Fruit fly (Drosophila melanogaster) whole organism, prepupa: Measurements from ENCODE around the gene CG33230.

ENCODE experiments used
- Blimp-1 ChIP-seq: fragments of 200-800 bp; sonication (Bioruptor generic); optimal IDR thresholded peaks from 3 replicates; lab custom pipeline; 2017; ENCODE audit warnings: missing biosample characterization, missing genetic modification characterization, mild to moderate bottlenecking, moderate library complexity, missing genetic modification reagents
- CG11902 ChIP-seq: fragments of 200-800 bp; sonication (Bioruptor generic); optimal IDR thresholded peaks from 3 replicates; lab custom pipeline; 2016; ENCODE audit warnings: missing biosample characterization, missing genetic modification characterization
- CG16779 ChIP-seq: fragments of 200-800 bp; sonication (Bioruptor generic); optimal IDR thresholded peaks from 3 replicates; lab custom pipeline; 2017; ENCODE audit warnings: missing biosample characterization, mild to moderate bottlenecking, missing genetic modification characterization
- CG3919 ChIP-seq: fragments of 200-800 bp; sonication (Bioruptor generic); optimal IDR thresholded peaks from 3 replicates; lab custom pipeline; 2016; ENCODE audit warnings: missing biosample characterization, missing genetic modification characterization
- CG6276 ChIP-seq: fragments of 200-800 bp; sonication (Bioruptor generic); optimal IDR thresholded peaks from 2 replicates; lab custom pipeline; 2017; ENCODE audit warnings: missing biosample characterization, mild to moderate bottlenecking, missing genetic modification characterization
- CG6854 ChIP-seq: fragments of 200-800 bp; sonication (Bioruptor generic); optimal IDR thresholded peaks from 2 replicates; lab custom pipeline; 2017; ENCODE audit warnings: missing biosample characterization, mild to moderate bottlenecking, missing genetic modification characterization
- CG7368 ChIP-seq: fragments of 200-800 bp; sonication (Bioruptor generic); optimal IDR thresholded peaks from 3 replicates; lab custom pipeline; 2016; ENCODE audit warnings: missing biosample characterization, missing genetic modification characterization
- Gug ChIP-seq: fragments of 200-800 bp; sonication (Bioruptor generic); IDR thresholded peaks from 2 replicates; pipeline ENCODE4 v1.3.6; 2022; ENCODE audit warnings: missing biosample characterization, missing genetic modification characterization
- Hr38 ChIP-seq: sonication (Bioruptor generic); optimal IDR thresholded peaks from 2 replicates; lab custom pipeline; 2016; ENCODE audit warnings: missing biosample characterization, missing genetic modification characterization
- Met ChIP-seq: fragments of 200-800 bp; sonication (Bioruptor generic); optimal IDR thresholded peaks from 3 replicates; lab custom pipeline; 2016; ENCODE audit warnings: missing biosample characterization, missing genetic modification characterization
- achi ChIP-seq: fragments of 200-800 bp; sonication (Bioruptor generic); optimal IDR thresholded peaks from 3 replicates; lab custom pipeline; 2016; ENCODE audit warnings: missing biosample characterization, missing genetic modification characterization
- fd85E ChIP-seq: fragments of 200-800 bp; sonication (Bioruptor generic); optimal IDR thresholded peaks from 3 replicates; lab custom pipeline; 2016; ENCODE audit warnings: missing biosample characterization, missing genetic modification characterization
- net ChIP-seq: fragments of 200-800 bp; sonication (Bioruptor generic); optimal IDR thresholded peaks from 3 replicates; lab custom pipeline; 2016; ENCODE audit warnings: missing biosample characterization, missing genetic modification characterization
- ss ChIP-seq, 2 experiments: fragments of 200-800 bp; sonication (Bioruptor generic); optimal IDR thresholded peaks; 2 replicates in 1 of 2; 3 replicates in 1 of 2; lab custom pipeline; 2017 to 2018; ENCODE audit warnings: mild to moderate bottlenecking in 2 of 2, missing biosample characterization in 2 of 2, missing genetic modification characterization in 2 of 2, moderate library complexity in 1 of 2

DNA sequence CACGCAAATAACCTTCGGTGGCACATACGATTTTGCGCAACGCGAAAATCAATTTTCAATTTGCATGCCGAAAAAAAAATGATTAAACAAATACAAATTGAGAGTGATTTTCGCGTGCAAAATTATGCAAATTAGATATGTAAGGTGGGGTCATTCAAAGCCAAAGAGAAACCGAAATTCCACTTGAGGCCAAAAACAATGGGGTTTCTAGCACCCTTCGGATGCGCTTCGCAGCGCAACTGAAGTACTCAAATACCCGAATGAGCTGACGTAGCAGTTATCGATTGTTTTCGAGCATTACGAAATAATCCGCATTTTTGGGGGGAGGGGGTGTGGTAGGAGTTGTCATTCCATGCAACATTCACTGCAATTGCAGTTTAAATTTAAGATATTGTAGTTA lies 37.4 kb upstream of the CG33230 start:
- no peak for TF ChIP-seq CG3919
- TF ChIP-seq net (GFP tag; lab: Kevin White, UChicago), result no peak
- TF ChIP-seq CG16779 (tag; lab: Kevin White, UChicago), result no peak
- no peak for TF ChIP-seq achi (GFP tag; lab: Kevin White, UChicago)
- TF ChIP-seq Hr38 (GFP tag; lab: Kevin White, UChicago), result no peak
- no peak for TF ChIP-seq CG7368
- no peak for TF ChIP-seq ss (GFP tag; optimal IDR thresholded peaks at IDR 0.05; lab: Kevin White, UChicago)
- TF ChIP-seq Blimp-1, result no peak
- no peak for TF ChIP-seq CG6276
- no peak for TF ChIP-seq Gug (GFP tag; lab: Robert Waterston, UW)
- TF ChIP-seq CG11902 (GFP tag; lab: Kevin White, UChicago), result no peak
- TF ChIP-seq fd85E (GFP tag; lab: Kevin White, UChicago), result no peak
- no peak for TF ChIP-seq Met (GFP tag; lab: Kevin White, UChicago)
- TF ChIP-seq CG6854 (GFP tag; lab: Kevin White, UChicago), result no peak
